Worm (Caenorhabditis elegans): ENCODE measurements around the gene cyp-13A12.

cyp-13A12 gene

DNA sequence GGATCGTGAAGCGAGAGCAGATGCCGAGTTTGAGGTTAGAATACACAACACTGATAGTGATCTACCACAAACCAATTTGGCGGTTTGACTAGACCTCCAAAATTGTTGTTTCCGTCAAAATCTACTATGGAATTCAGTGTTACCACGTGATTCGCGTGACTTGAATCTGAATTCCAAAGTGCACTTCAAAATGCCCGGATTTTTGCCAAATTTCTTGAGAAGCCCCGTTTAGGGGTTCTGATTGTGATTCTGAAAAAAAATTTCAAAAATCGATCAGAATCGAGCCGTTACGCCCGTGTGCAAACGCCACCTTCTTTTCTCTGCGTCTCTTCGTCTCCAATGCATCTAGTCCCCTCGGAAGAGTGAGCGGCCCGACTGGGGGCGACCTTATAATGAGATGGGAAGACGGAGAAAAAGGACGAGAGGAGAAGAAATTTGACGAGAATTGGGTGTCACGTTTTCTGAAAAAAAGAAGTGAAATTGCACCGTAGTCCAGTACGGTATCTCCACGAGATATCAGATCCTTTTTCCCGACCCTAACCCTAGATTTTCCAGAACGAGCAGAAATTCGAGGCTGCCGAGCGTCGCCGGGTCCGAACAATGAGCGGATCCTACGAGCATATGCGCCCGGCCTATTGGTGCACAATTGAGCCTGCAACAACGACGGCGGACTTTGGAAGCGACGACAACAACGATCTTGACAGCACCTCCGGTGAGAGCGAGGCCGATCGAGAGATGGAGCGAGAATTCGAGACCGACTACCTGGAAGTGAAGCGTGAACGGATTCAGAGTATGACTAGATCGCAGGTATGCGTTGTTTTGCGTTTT lies 47.3 kb downstream of the cyp-13A12 start:
- peak; percentile 9 for TF ChIP-seq him-1 (tag; optimal IDR thresholded peaks at IDR 0.05)
- TF ChIP-seq dao-5 (tag; optimal IDR thresholded peaks at IDR 0.05) = no peak
- TF ChIP-seq W03F9.2 (tag; optimal IDR thresholded peaks at IDR 0.05) = no peak

Data from whole organism, L4/young adult.